Fruit fly (Drosophila melanogaster): ENCODE measurements around the gene CG2260.

The CG2260 gene

dm6 chrX:8125224-8125649 is 4.3 kb upstream of the CG2260 start (continued):
- TF ChIP-seq YL-1 (GFP tag; optimal IDR thresholded peaks at IDR 0.05) (no peak), CG1647 (GFP tag; optimal IDR thresholded peaks at IDR 0.05) (no peak), CkIIα-i1 (GFP tag; IDR thresholded peaks at IDR 0.05) (no peak), CG11504 (tag; optimal IDR thresholded peaks at IDR 0.05) (peak; percentile 82), croc (GFP tag; conservative IDR thresholded peaks at IDR 0.05) (peak; percentile 38; the same call in 2 of the 3 replicates), cato (GFP tag; optimal IDR thresholded peaks at IDR 0.05; ENCODE audit: borderline replicate concordance) (peak; percentile 9), bcd (GFP tag; optimal IDR thresholded peaks at IDR 0.05) (peak; percentile 50), gfzf (GFP tag; optimal IDR thresholded peaks at IDR 0.05) (no peak), CG10209 (GFP tag; optimal IDR thresholded peaks at IDR 0.05) (peak; percentile 62), gem (tag; optimal IDR thresholded peaks at IDR 0.05) (peak; percentile 75), sug (tag; optimal IDR thresholded peaks at IDR 0.05) (no peak), CG7963 (GFP tag; IDR thresholded peaks at IDR 0.05; ENCODE audit: partially characterized antibody) (no peak), CG10565 (GFP tag; optimal IDR thresholded peaks at IDR 0.05) (no peak), HHEX (GFP tag; optimal IDR thresholded peaks at IDR 0.05) (peak; percentile 26), toy (GFP tag; IDR thresholded peaks at IDR 0.05) (no peak), wor (GFP tag; IDR thresholded peaks at IDR 0.05) (no peak), NK7.1 (GFP tag; optimal IDR thresholded peaks at IDR 0.05) (no peak), sna (GFP tag; IDR thresholded peaks at IDR 0.05; ENCODE audit: partially characterized antibody) (no peak), bsh (GFP tag; optimal IDR thresholded peaks at IDR 0.05) (peak in 1 of 2 experiments; percentile 60), jing (GFP tag; optimal IDR thresholded peaks at IDR 0.05) (no peak), Asciz (GFP tag; optimal IDR thresholded peaks at IDR 0.05) (peak; percentile 55), CG15601 (tag; optimal IDR thresholded peaks at IDR 0.05) (peak; percentile 38), CG17612 (GFP tag; IDR thresholded peaks at IDR 0.05) (no peak), CG33213 (GFP tag; optimal IDR thresholded peaks at IDR 0.05) (no peak), CG12744 (GFP tag; optimal IDR thresholded peaks at IDR 0.05) (no peak), Adf1 (GFP tag; IDR thresholded peaks at IDR 0.05) (no peak), dmrt11E (tag; optimal IDR thresholded peaks at IDR 0.05) (peak; percentile 45), CG31441 (GFP tag; IDR thresholded peaks at IDR 0.05) (peak; percentile 79), Blimp-1 (GFP tag; optimal IDR thresholded peaks at IDR 0.05) (peak; percentile 53), al (GFP tag; IDR thresholded peaks at IDR 0.05) (no peak), pnt (GFP tag; optimal IDR thresholded peaks at IDR 0.05) (no peak), pzg (GFP tag; optimal IDR thresholded peaks at IDR 0.05) (no peak), CG34224 (GFP tag; IDR thresholded peaks at IDR 0.05; ENCODE audit: partially characterized antibody) (no peak), CG3995 (GFP tag; optimal IDR thresholded peaks at IDR 0.05) (no peak), slbo (GFP tag; IDR thresholded peaks at IDR 0.05) (0 out of 2 replicates have a peak, but pooled peaks have one; percentile 29), CG11398 (GFP tag; optimal IDR thresholded peaks at IDR 0.05) (no peak), h (optimal IDR thresholded peaks at IDR 0.05) (no peak), CG13775 (GFP tag; optimal IDR thresholded peaks at IDR 0.05) (peak; percentile 43), cg (GFP tag; optimal IDR thresholded peaks at IDR 0.05) (no peak), tin (GFP tag; optimal IDR thresholded peaks at IDR 0.05) (peak; percentile 49), Deaf1 (tag; optimal IDR thresholded peaks at IDR 0.05) (no peak), Xbp1 (GFP tag; optimal IDR thresholded peaks at IDR 0.05) (peak; percentile 53), Med (GFP tag) (peak; percentile 65), Bdp1 (GFP tag; optimal IDR thresholded peaks at IDR 0.05) (no peak), CG8944 (GFP tag; optimal IDR thresholded peaks at IDR 0.05) (no peak), CG15479 (GFP tag; optimal IDR thresholded peaks at IDR 0.05) (no peak), Oli (tag; optimal IDR thresholded peaks at IDR 0.05) (peak; percentile 74), phol (tag; optimal IDR thresholded peaks at IDR 0.05) (peak; percentile 76), CG10147 (GFP tag; optimal IDR thresholded peaks at IDR 0.05) (peak; percentile 4), gcm2 (GFP tag; optimal IDR thresholded peaks at IDR 0.05) (no peak), Doc2 (GFP tag; IDR thresholded peaks at IDR 0.05) (no peak)

Measured in whole organism, embryonic.